Fruit fly (Drosophila melanogaster): ENCODE results near the gene Ugt304A1.

Gene Ugt304A1

dm6 chr3R:11160907-11161306, 14.3 kb downstream of the Ugt304A1 start, which contains the start of gene CG4757 (continued):
- TF ChIP-seq jing (GFP tag; optimal IDR thresholded peaks at IDR 0.05), result no peak
- no peak for TF ChIP-seq tx (GFP tag; optimal IDR thresholded peaks at IDR 0.05)
- TF ChIP-seq chn (GFP tag; optimal IDR thresholded peaks at IDR 0.05), result no peak

DNA sequence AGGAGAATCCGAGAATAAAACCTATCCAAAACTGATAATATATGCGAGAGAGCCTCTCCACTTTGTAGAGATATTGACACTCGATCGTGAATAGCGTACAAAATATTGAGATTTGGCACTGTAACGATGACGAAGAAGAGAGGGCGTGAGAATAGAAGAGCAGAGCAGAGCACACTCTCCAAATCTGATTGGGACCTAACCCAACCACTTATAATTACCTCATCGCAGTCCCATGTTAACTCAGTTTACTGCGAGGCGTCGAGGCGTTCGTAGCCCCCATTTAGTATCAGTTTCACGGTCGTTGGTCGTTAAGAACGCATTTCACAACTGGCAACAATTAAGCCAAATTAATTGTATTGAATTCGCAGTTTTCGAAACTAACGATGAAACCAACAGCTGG, 18.4 kb downstream of the Ugt304A1 start, which contains the start of gene Ugt302C1:
TSS of gene Ugt302C1 (plus strand) at position 241 of the 400 bp plus-strand sequence.
- TF ChIP-seq CG10321 (GFP tag; IDR thresholded peaks at IDR 0.05) (no peak), Pdp1 (GFP tag; optimal IDR thresholded peaks at IDR 0.05) (peak in 1 of 2 experiments; percentile 90), z (GFP tag; IDR thresholded peaks at IDR 0.05) (peak; percentile 72; the same call in 2 of the 3 replicates), tap (tag; optimal IDR thresholded peaks at IDR 0.05) (no peak), ttk (GFP tag; IDR thresholded peaks at IDR 0.05) (no peak), Blimp-1 (GFP tag; optimal IDR thresholded peaks at IDR 0.05) (no peak), CG17385 (GFP tag; optimal IDR thresholded peaks at IDR 0.05) (peak; percentile 12), CG32532 (GFP tag; IDR thresholded peaks at IDR 0.05) (peak; percentile 57; the same call in 1 of the 2 replicates), wek (GFP tag; optimal IDR thresholded peaks at IDR 0.05) (no peak), lab (GFP tag; optimal IDR thresholded peaks at IDR 0.05) (peak; percentile 17), Bgb (GFP tag; IDR thresholded peaks at IDR 0.05; ENCODE audit: partially characterized antibody) (0 out of 2 replicates have a peak, but pooled peaks have one; percentile 65), bab2 (GFP tag; optimal IDR thresholded peaks at IDR 0.05) (no peak), CG8089 (GFP tag; optimal IDR thresholded peaks at IDR 0.05) (no peak), pita (GFP tag; optimal IDR thresholded peaks at IDR 0.05) (no peak), CG11398 (GFP tag; optimal IDR thresholded peaks at IDR 0.05) (no peak), CG3281 (GFP tag; optimal IDR thresholded peaks at IDR 0.05) (peak; percentile 37), kni (GFP tag; optimal IDR thresholded peaks at IDR 0.05) (peak; percentile 71), caup (GFP tag; optimal IDR thresholded peaks at IDR 0.05; ENCODE audit: severe bottlenecking) (peak; percentile 35), sob (GFP tag; IDR thresholded peaks at IDR 0.05) (peak; percentile 48; the same call in 1 of the 2 replicates), CG9932 (GFP tag; IDR thresholded peaks at IDR 0.05) (0 out of 2 replicates have a peak, but pooled peaks have one; percentile 10), Jarid2 (GFP tag; optimal IDR thresholded peaks at IDR 0.05) (peak; percentile 92), corto (GFP tag; optimal IDR thresholded peaks at IDR 0.05) (peak; percentile 16), Xbp1 (GFP tag; optimal IDR thresholded peaks at IDR 0.05) (no peak), mirr (GFP tag; optimal IDR thresholded peaks at IDR 0.05) (peak; percentile 53), CG15269 (tag; optimal IDR thresholded peaks at IDR 0.05) (peak; percentile 8), CG3163 (GFP tag; optimal IDR thresholded peaks at IDR 0.05) (peak; percentile 79), BEAF-32 (GFP tag; optimal IDR thresholded peaks at IDR 0.05) (no peak), Meics (GFP tag; optimal IDR thresholded peaks at IDR 0.05) (peak; percentile 9), CG2120 (GFP tag; optimal IDR thresholded peaks at IDR 0.05) (peak; percentile 10), CG12769 (tag; optimal IDR thresholded peaks at IDR 0.05) (peak; percentile 57), BtbVII (GFP tag; optimal IDR thresholded peaks at IDR 0.05) (peak; percentile 34), CG8359 (GFP tag; optimal IDR thresholded peaks at IDR 0.05; ENCODE audit: borderline replicate concordance) (no peak), Rfx (GFP tag; IDR thresholded peaks at IDR 0.05) (peak; percentile 61; the same call in 1 of the 2 replicates), Awh (GFP tag; IDR thresholded peaks at IDR 0.05) (peak; percentile 34; the same call in 1 of the 2 replicates), CoRest (tag; optimal IDR thresholded peaks at IDR 0.05) (no peak), ap (GFP tag; IDR thresholded peaks at IDR 0.05) (no peak), CG4820 (GFP tag; optimal IDR thresholded peaks at IDR 0.05) (no peak), eve (GFP tag; optimal IDR thresholded peaks at IDR 0.05) (peak in 1 of 2 experiments; percentile 76), Kr (GFP tag; optimal IDR thresholded peaks at IDR 0.05) (no peak), CG13624 (GFP tag; optimal IDR thresholded peaks at IDR 0.05) (peak; percentile 19), Vsx1 (GFP tag; optimal IDR thresholded peaks at IDR 0.05) (peak; percentile 52), CG11456 (GFP tag; IDR thresholded peaks at IDR 0.05) (0 out of 3 replicates have a peak, but pooled peaks have one; percentile 39), CG11504 (tag; optimal IDR thresholded peaks at IDR 0.05) (no peak), CG13287 (GFP tag; IDR thresholded peaks at IDR 0.05; ENCODE audit: partially characterized antibody) (peak; percentile 62; the same call in 1 of the 2 replicates)
